Worm (Caenorhabditis elegans) whole organism, midembryonic: Measurements from ENCODE around the gene B0416.5.

Experiments used
- cog-1 ChIP-seq: sonication (generic microtip); optimal IDR thresholded peaks from 2 replicates; lab custom pipeline; 2016; ENCODE audit warnings: missing genetic modification characterization, missing compliant biosample characterization
- flt-1 ChIP-seq: fragments of 200-800 bp; sonication (Bioruptor generic); IDR thresholded peaks from 2 replicates; pipeline ENCODE4 v1.3.6; 2022; ENCODE audit warnings: missing genetic modification characterization, missing compliant biosample characterization
- tab-1 ChIP-seq: fragments of 200-800 bp; sonication (Bioruptor generic); IDR thresholded peaks from 2 replicates; pipeline ENCODE4 v1.3.6; 2022; ENCODE audit warnings: missing genetic modification characterization, missing compliant biosample characterization

ce11 chrX:9295471-9295870, 24.8 kb upstream of the B0416.5 start:
- no peak for TF ChIP-seq cog-1 (tag; lab: Kevin White, UChicago)
- TF ChIP-seq flt-1 (GFP tag; lab: Robert Waterston, UW) = no peak
- TF ChIP-seq tab-1 = no peak
